Worm (Caenorhabditis elegans): Measurements from ENCODE around the gene nhr-99.
A peak's percentile ranks its signal among the peaks of the same experiment; 100 is the strongest.

The nhr-99 gene

DNA sequence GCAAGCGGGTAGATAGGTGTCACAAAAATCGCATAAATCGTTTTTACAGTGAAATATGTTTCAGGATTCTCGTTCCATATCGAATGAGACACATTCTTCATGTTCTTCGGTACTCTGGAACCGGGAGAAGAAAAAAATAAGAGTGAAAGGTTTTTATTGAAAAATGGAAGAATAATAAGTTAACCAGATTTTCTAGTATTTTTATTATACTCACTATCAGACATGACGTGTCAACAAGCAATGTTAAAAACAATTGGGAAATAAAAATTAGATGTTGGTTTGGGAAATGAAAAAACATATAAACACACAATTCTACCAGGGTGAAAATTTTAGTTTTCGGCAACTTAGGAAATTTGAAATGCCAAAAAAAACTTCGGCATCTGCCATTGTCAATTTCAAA lies 37.8 kb downstream of the nhr-99 start, which contains the start of gene srh-37:
srh-37 (minus strand) TSS at position 101 of the 400 bp plus-strand sequence.
- TF ChIP-seq F13H6.1 (tag; optimal IDR thresholded peaks at IDR 0.05) (no peak), mbf-1 (tag; optimal IDR thresholded peaks at IDR 0.05) (no peak)

DNA sequence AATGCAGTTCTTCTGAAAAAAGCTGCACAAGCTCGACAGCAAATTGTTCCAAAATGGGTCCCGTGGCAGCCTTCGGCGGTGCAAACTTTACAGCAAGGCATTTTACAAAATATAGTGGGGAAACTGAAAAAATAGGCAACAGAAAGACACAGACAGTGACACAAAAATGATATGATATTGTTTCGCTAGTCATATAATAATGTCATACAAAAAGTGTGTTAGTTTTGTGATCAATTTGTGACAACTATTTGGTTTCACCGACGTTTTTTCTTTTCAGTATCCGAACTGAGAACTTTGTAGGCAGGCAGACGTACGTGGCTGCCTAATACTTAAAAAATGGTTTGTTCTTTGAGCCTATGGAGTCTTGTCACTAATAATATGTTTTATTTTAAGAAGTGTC lies 44.9 kb downstream of the nhr-99 start, which contains the start of gene nhr-210:
nhr-210 (minus strand) TSS at position 101 of the 400 bp plus-strand sequence.
- TF ChIP-seq lin-39 (tag; optimal IDR thresholded peaks at IDR 0.05) (no peak), mdl-1 (tag; optimal IDR thresholded peaks at IDR 0.05) (no peak), ceh-16 (tag; optimal IDR thresholded peaks at IDR 0.05) (no peak), Y55F3AM.14 (GFP tag; optimal IDR thresholded peaks at IDR 0.05) (no peak), sem-4 (tag; optimal IDR thresholded peaks at IDR 0.05) (no peak), nhr-23 (tag; optimal IDR thresholded peaks at IDR 0.05) (no peak), unc-55 (GFP tag; optimal IDR thresholded peaks at IDR 0.05) (no peak)

DNA sequence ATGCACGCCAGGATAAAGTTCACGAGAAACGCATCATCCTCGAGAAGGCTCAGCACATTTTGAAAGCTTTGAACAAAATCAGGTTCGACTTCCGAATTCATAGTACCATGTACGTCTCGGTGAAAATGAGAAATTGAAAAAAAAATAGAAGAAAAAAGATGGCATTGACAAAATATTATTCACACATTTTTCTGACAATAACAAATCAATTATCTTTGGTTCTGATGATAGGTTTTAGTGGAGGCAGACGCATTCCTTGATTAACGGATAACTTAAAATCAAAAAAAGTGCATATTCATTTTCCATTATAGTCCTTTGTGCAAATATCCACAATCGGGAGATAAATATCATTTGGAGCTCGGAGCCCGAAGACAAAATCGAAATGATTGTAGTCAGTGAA lies 46.9 kb downstream of the nhr-99 start, which contains the start of gene srw-107:
srw-107 (minus strand) TSS at position 101 of the 400 bp plus-strand sequence.
- TF ChIP-seq nhr-6 (tag; optimal IDR thresholded peaks at IDR 0.05) (no peak), ceh-82 (tag; optimal IDR thresholded peaks at IDR 0.05) (no peak), lin-39 (tag; optimal IDR thresholded peaks at IDR 0.05) (no peak), lin-11 (tag; optimal IDR thresholded peaks at IDR 0.05) (no peak), snpc-4 (tag; optimal IDR thresholded peaks at IDR 0.05) (no peak), nhr-23 (tag; optimal IDR thresholded peaks at IDR 0.05) (no peak), alr-1 (tag; optimal IDR thresholded peaks at IDR 0.05) (no peak)

DNA sequence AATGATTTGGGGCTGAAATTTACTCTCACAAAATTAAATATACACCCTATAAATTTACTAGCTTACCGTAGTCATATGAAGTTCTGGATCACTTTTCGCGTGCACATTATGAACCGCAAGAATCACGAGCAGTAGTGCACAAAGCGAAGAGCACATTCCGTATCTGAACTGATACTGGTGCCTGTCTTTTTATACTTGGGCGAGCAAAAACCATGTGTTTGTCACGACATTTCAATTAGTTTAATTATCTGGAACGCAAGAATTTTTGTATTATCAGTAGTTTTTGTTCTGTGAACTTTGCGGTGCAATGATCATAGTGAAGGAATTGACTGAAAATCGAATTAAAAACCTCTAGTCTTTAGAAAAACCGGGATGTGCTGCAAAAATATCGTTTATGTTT lies 49.5 kb downstream of the nhr-99 start, which contains the start of gene lipl-3:
lipl-3 (minus strand) TSS at position 161 of the 400 bp plus-strand sequence.
- TF ChIP-seq nhr-23 (tag; optimal IDR thresholded peaks at IDR 0.05) (no peak), elt-1 (tag; optimal IDR thresholded peaks at IDR 0.05) (no peak), egl-27 (tag; optimal IDR thresholded peaks at IDR 0.05) (no peak), unc-39 (tag; optimal IDR thresholded peaks at IDR 0.05) (no peak), sma-9 (GFP tag; optimal IDR thresholded peaks at IDR 0.05) (peak; percentile 10), sma-9 (tag; optimal IDR thresholded peaks at IDR 0.05) (no peak)

DNA sequence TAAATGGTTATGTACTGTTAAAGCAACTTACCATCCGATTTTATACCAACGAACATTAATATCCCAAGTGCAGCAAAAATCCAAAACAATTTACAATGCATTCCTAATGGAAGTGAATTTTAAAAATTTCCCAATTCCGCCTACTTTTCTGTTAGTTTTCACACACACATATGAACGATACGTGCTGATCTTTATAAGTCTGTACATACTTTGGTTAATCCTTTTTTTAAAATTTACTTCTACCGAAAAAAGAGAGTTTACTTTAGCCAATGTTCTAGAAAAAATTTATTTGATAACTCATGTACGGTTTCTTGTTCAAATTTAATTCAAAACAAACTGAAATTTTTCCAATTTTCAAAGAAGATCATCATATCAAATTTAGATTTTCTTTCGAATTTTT lies 50.5 kb downstream of the nhr-99 start, which contains the start of gene R11G11.16:
R11G11.16 (minus strand) TSS at position 101 of the 400 bp plus-strand sequence.
- TF ChIP-seq ama-1 (optimal IDR thresholded peaks at IDR 0.05) (no peak), lin-39 (tag; optimal IDR thresholded peaks at IDR 0.05) (no peak), nhr-25 (tag; optimal IDR thresholded peaks at IDR 0.05) (no peak), mab-5 (tag; optimal IDR thresholded peaks at IDR 0.05) (no peak), F13H6.1 (tag; optimal IDR thresholded peaks at IDR 0.05) (no peak), ceh-16 (tag; optimal IDR thresholded peaks at IDR 0.05) (no peak), skn-1 (tag; optimal IDR thresholded peaks at IDR 0.05) (no peak), egl-27 (tag; optimal IDR thresholded peaks at IDR 0.05) (no peak), unc-55 (GFP tag; optimal IDR thresholded peaks at IDR 0.05) (no peak)

All from whole organism, L2 larva.